Worm (Caenorhabditis elegans) whole organism, young adult: ENCODE results near the gene clc-19.
A peak's percentile ranks its signal among the peaks of the same experiment; 100 is the strongest.

Source experiments
- B0019.2 ChIP-seq: fragments of 200-800 bp; sonication (Bioruptor generic); conservative IDR thresholded peaks from 2 replicates; pipeline ENCODE4 v1.3.6; 2022; ENCODE audit warnings: missing genetic modification reagents, missing genetic modification characterization, missing compliant biosample characterization
- B0035.1 ChIP-seq: sonication (generic microtip); optimal IDR thresholded peaks from 2 replicates; lab custom pipeline; 2016; ENCODE audit warnings: missing genetic modification characterization, mild to moderate bottlenecking, missing compliant biosample characterization, missing genotype, missing genetic modification reagents
- D2030.7 ChIP-seq: fragments of 200-800 bp; sonication (Bioruptor generic); IDR thresholded peaks from 2 replicates; pipeline ENCODE4 v1.3.6; 2022; ENCODE audit warnings: missing genetic modification reagents, missing genetic modification characterization, missing compliant biosample characterization
- F10E7.11 ChIP-seq: sonication (generic microtip); optimal IDR thresholded peaks from 2 replicates; lab custom pipeline; 2017; ENCODE audit warnings: mild to moderate bottlenecking, missing genetic modification characterization, moderate library complexity, missing compliant biosample characterization
- F39B2.1 ChIP-seq: fragments of 200-800 bp; sonication (Bioruptor generic); IDR thresholded peaks from 2 replicates; pipeline ENCODE4 v1.3.6; 2022; ENCODE audit warnings: missing genetic modification reagents, missing genetic modification characterization, missing compliant biosample characterization
- F49E8.2 ChIP-seq: sonication (generic microtip); optimal IDR thresholded peaks from 3 replicates; lab custom pipeline; 2017; ENCODE audit warnings: missing genetic modification characterization, mild to moderate bottlenecking, missing compliant biosample characterization, antibody characterized with exemption, moderate library complexity; ENCODE audit not compliant: insufficient read depth
- F52B5.7 ChIP-seq: sonication (generic microtip); optimal IDR thresholded peaks from 2 replicates; lab custom pipeline; 2016; ENCODE audit warnings: mild to moderate bottlenecking, missing genetic modification characterization, missing compliant biosample characterization
- F57C9.4 ChIP-seq: sonication (generic microtip); optimal IDR thresholded peaks from 2 replicates; lab custom pipeline; 2017; ENCODE audit warnings: mild to moderate bottlenecking, missing genetic modification characterization, missing compliant biosample characterization
- K12H6.12 ChIP-seq: fragments of 200-800 bp; sonication (Bioruptor generic); optimal IDR thresholded peaks from 2 replicates; lab custom pipeline; 2018; ENCODE audit warnings: mild to moderate bottlenecking, missing genetic modification characterization, missing compliant biosample characterization
- Y53F4B.3 ChIP-seq: fragments of 200-800 bp; sonication (Bioruptor generic); IDR thresholded peaks from 2 replicates; pipeline ENCODE4 v1.3.6; 2022; ENCODE audit warnings: missing genetic modification reagents, missing genetic modification characterization, missing compliant biosample characterization
- Y53G8AR.9 ChIP-seq: fragments of 200-800 bp; sonication (Bioruptor generic); conservative IDR thresholded peaks from 2 replicates; pipeline ENCODE4 v1.3.6; 2022; ENCODE audit warnings: missing genetic modification reagents, missing genetic modification characterization, missing compliant biosample characterization
- Y56A3A.18 ChIP-seq: fragments of 200-800 bp; sonication (Bioruptor generic); IDR thresholded peaks from 2 replicates; pipeline ENCODE4 v1.3.6; 2022; ENCODE audit warnings: missing genetic modification reagents, missing genetic modification characterization, missing compliant biosample characterization
- Y67H2A.10 ChIP-seq: fragments of 200-800 bp; sonication (Bioruptor generic); conservative IDR thresholded peaks from 2 replicates; pipeline ENCODE4 v1.3.6; 2022; ENCODE audit warnings: missing genetic modification reagents, missing genetic modification characterization, missing compliant biosample characterization
- Y95B8A.8 ChIP-seq: fragments of 200-800 bp; sonication (Bioruptor generic); IDR thresholded peaks from 2 replicates; pipeline ENCODE4 v1.3.6; 2022; ENCODE audit warnings: missing genetic modification reagents, missing genetic modification characterization, missing compliant biosample characterization
- ZK185.1 ChIP-seq: sonication (generic microtip); optimal IDR thresholded peaks from 2 replicates; lab custom pipeline; 2016; ENCODE audit warnings: mild to moderate bottlenecking, missing genetic modification characterization, missing compliant biosample characterization; ENCODE audit not compliant: poor library complexity, severe bottlenecking
- aptf-2 ChIP-seq: fragments of 200-800 bp; sonication (Bioruptor generic); conservative IDR thresholded peaks from 2 replicates; pipeline ENCODE4 v1.3.6; 2022; ENCODE audit warnings: missing genetic modification reagents, missing genetic modification characterization, missing compliant biosample characterization
- aptf-3 ChIP-seq: fragments of 200-800 bp; sonication (Bioruptor generic); IDR thresholded peaks from 2 replicates; pipeline ENCODE4 v1.3.6; 2022; ENCODE audit warnings: missing genetic modification characterization, missing compliant biosample characterization
- attf-6 ChIP-seq: fragments of 200-800 bp; sonication (Bioruptor generic); IDR thresholded peaks from 2 replicates; pipeline ENCODE4 v1.3.6; 2022; ENCODE audit warnings: missing genetic modification reagents, missing genetic modification characterization, missing compliant biosample characterization
- cebp-1 ChIP-seq, 2 experiments: fragments of 200-800 bp in 1 of 2; sonication (Bioruptor generic) in 1 of 2; sonication (generic microtip) in 1 of 2; IDR thresholded peaks in 1 of 2; optimal IDR thresholded peaks in 1 of 2; 2 replicates each; pipeline versions ENCODE4 v1.3.6 to Lab custom; 2017 to 2022; ENCODE audit warnings: missing compliant biosample characterization in 2 of 2, missing genetic modification characterization in 2 of 2, mild to moderate bottlenecking in 1 of 2, missing genetic modification reagents in 1 of 2, moderate library complexity in 1 of 2
- ceh-79 ChIP-seq: sonication (generic microtip); optimal IDR thresholded peaks from 2 replicates; lab custom pipeline; 2017; ENCODE audit warnings: mild to moderate bottlenecking, missing genetic modification characterization, missing compliant biosample characterization
- dox-1 ChIP-seq: fragments of 200-800 bp; sonication (Bioruptor generic); IDR thresholded peaks from 2 replicates; pipeline ENCODE4 v1.3.6; 2022; ENCODE audit warnings: missing genetic modification reagents, missing genetic modification characterization, missing compliant biosample characterization
- egl-18 ChIP-seq: fragments of 200-800 bp; sonication (Bioruptor generic); IDR thresholded peaks from 2 replicates; pipeline ENCODE4 v1.3.6; 2022; ENCODE audit warnings: missing genetic modification reagents, missing genetic modification characterization, missing compliant biosample characterization
- ekl-4 ChIP-seq: fragments of 200-800 bp; sonication (Bioruptor generic); IDR thresholded peaks from 2 replicates; pipeline ENCODE4 v1.3.6; 2022; ENCODE audit warnings: missing genetic modification reagents, missing genetic modification characterization, missing compliant biosample characterization
- ets-4 ChIP-seq: fragments of 200-800 bp; sonication (Bioruptor generic); optimal IDR thresholded peaks from 2 replicates; lab custom pipeline; 2018; ENCODE audit warnings: mild to moderate bottlenecking, missing genetic modification characterization, missing compliant biosample characterization
- hlh-12 ChIP-seq: sonication (generic microtip); optimal IDR thresholded peaks from 2 replicates; lab custom pipeline; 2016; ENCODE audit warnings: missing genetic modification characterization, missing compliant biosample characterization
- hlh-26 ChIP-seq: fragments of 200-800 bp; sonication (Bioruptor generic); conservative IDR thresholded peaks from 2 replicates; pipeline ENCODE4 v1.3.6; 2022; ENCODE audit warnings: missing genetic modification reagents, missing genetic modification characterization, missing compliant biosample characterization
- hmg-1.2 ChIP-seq: fragments of 200-800 bp; sonication (Bioruptor generic); IDR thresholded peaks from 2 replicates; pipeline ENCODE4 v1.3.6; 2022; ENCODE audit warnings: missing genetic modification reagents, missing genetic modification characterization, missing compliant biosample characterization
- let-526 ChIP-seq: fragments of 200-800 bp; sonication (Bioruptor generic); IDR thresholded peaks from 2 replicates; pipeline ENCODE4 v1.3.6; 2022; ENCODE audit warnings: missing genetic modification reagents, missing genetic modification characterization, missing compliant biosample characterization
- lin-40 ChIP-seq: sonication (generic microtip); optimal IDR thresholded peaks from 2 replicates; lab custom pipeline; 2016; ENCODE audit warnings: missing genetic modification characterization, mild to moderate bottlenecking, missing compliant biosample characterization, missing genotype, missing genetic modification reagents
- lin-54 ChIP-seq: fragments of 200-800 bp; sonication (Bioruptor generic); optimal IDR thresholded peaks from 2 replicates; lab custom pipeline; 2018; ENCODE audit warnings: mild to moderate bottlenecking, missing genetic modification characterization, missing compliant biosample characterization
- mes-4 ChIP-seq: sonication (generic microtip); optimal IDR thresholded peaks from 2 replicates; lab custom pipeline; 2016; ENCODE audit warnings: missing genotype, missing genetic modification characterization, missing compliant biosample characterization
- nfya-2 ChIP-seq: fragments of 200-800 bp; sonication (Bioruptor generic); IDR thresholded peaks from 2 replicates; pipeline ENCODE4 v1.3.6; 2022; ENCODE audit warnings: missing genetic modification reagents, missing genetic modification characterization, missing compliant biosample characterization
- nhr-120 ChIP-seq: fragments of 200-800 bp; sonication (Bioruptor generic); IDR thresholded peaks from 2 replicates; pipeline ENCODE4 v1.3.6; 2022; ENCODE audit warnings: missing genetic modification characterization, missing compliant biosample characterization
- nhr-80 ChIP-seq: sonication (generic microtip); optimal IDR thresholded peaks from 2 replicates; lab custom pipeline; 2016; ENCODE audit warnings: missing genetic modification characterization, missing compliant biosample characterization
- repo-1 ChIP-seq: sonication (generic microtip); optimal IDR thresholded peaks from 2 replicates; lab custom pipeline; 2017; ENCODE audit warnings: mild to moderate bottlenecking, missing genetic modification characterization, missing compliant biosample characterization
- snpc-3.4 ChIP-seq: sonication (generic microtip); optimal IDR thresholded peaks from 2 replicates; lab custom pipeline; 2017; ENCODE audit warnings: missing genetic modification characterization, mild to moderate bottlenecking, missing compliant biosample characterization, antibody characterized with exemption, moderate library complexity, missing genotype, missing genetic modification reagents
- tlf-1 ChIP-seq: fragments of 200-800 bp; sonication (Bioruptor generic); optimal IDR thresholded peaks from 2 replicates; lab custom pipeline; 2018; ENCODE audit warnings: mild to moderate bottlenecking, missing genetic modification characterization, missing compliant biosample characterization
- unc-130 ChIP-seq: sonication (generic microtip); optimal IDR thresholded peaks from 2 replicates; lab custom pipeline; 2016; ENCODE audit warnings: missing genetic modification reagents, missing genetic modification characterization, missing compliant biosample characterization
- unc-62 ChIP-seq: fragments of 150-350 bp; optimal IDR thresholded peaks from 2 replicates; lab custom pipeline; 2014; ENCODE audit warnings: missing biosample characterization, missing genetic modification reagents, missing genetic modification characterization
- xnd-1 ChIP-seq: sonication (generic microtip); optimal IDR thresholded peaks from 2 replicates; lab custom pipeline; 2016; ENCODE audit warnings: missing genotype, missing genetic modification reagents, missing genetic modification characterization, missing compliant biosample characterization
- zim-3 ChIP-seq: sonication (generic microtip); optimal IDR thresholded peaks from 2 replicates; lab custom pipeline; 2017; ENCODE audit warnings: mild to moderate bottlenecking, missing genetic modification characterization, moderate library complexity, missing compliant biosample characterization
- ztf-25 ChIP-seq: fragments of 200-800 bp; sonication (Bioruptor generic); IDR thresholded peaks from 2 replicates; pipeline ENCODE4 v1.3.6; 2022; ENCODE audit warnings: missing genetic modification reagents, missing genetic modification characterization, missing compliant biosample characterization

clc-19 gene

ce11 chrIII:887874-888299 lies 14.5 kb upstream of the clc-19 start (continued):
- TF ChIP-seq B0019.2 (GFP tag; lab: Robert Waterston, UW) (no peak), zim-3 (tag; lab: Kevin White, UChicago) (no peak), let-526 (GFP tag; lab: Robert Waterston, UW) (no peak), cebp-1 (GFP tag; IDR thresholded peaks at IDR 0.05; lab: Robert Waterston, UW) (no peak), cebp-1 (tag; optimal IDR thresholded peaks at IDR 0.05; lab: Kevin White, UChicago) (peak; percentile 76), Y53G8AR.9 (GFP tag; lab: Robert Waterston, UW) (0 out of 2 replicates have a peak, but pooled peaks have one; percentile 30), Y67H2A.10 (GFP tag; lab: Robert Waterston, UW) (no peak), dox-1 (peak; percentile 59; the same call in 1 of the 2 replicates), hlh-26 (GFP tag; lab: Robert Waterston, UW) (no peak)

DNA sequence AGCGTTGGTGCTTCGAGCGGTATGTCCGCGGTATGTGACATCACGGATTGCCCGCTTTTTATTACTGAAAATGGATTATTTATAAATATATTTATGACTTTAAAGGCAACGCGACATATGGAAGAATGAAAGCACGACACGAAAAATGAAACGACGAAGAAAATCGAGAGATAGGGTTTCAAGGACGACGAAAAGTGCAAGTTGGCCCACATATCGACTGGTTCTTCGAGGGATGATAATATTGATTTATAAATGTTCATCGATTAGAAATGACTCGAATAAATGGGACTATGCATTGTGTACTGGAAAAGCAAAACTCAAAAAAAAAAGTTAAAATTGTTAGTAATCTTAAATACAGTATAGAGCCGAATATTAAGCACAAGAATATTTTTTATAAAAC lies 13.4 kb upstream of the clc-19 start, which contains the start of gene zer-1:
TSS of gene zer-1 (minus strand) at position 68 of the 400 bp plus-strand sequence.
- TF ChIP-seq zim-3 (tag; lab: Kevin White, UChicago): no peak
- TF ChIP-seq, all 124 proteins: peak for 0

ce11 chrIII:883595-883994 lies 10.2 kb upstream of the clc-19 start:
- TF ChIP-seq F52B5.7 (tag; lab: Kevin White, UChicago): no peak
- no peak for TF ChIP-seq hmg-1.2 (GFP tag; lab: Robert Waterston, UW)
- no peak for TF ChIP-seq tlf-1
- no peak for TF ChIP-seq lin-40 (tag; lab: Kevin White, UChicago)
- TF ChIP-seq ztf-25 (GFP tag; lab: Robert Waterston, UW): no peak
- TF ChIP-seq F39B2.1 (GFP tag; lab: Robert Waterston, UW): no peak
- TF ChIP-seq D2030.7 (GFP tag; lab: Robert Waterston, UW): no peak
- TF ChIP-seq hlh-26 (GFP tag; lab: Robert Waterston, UW): no peak
- TF ChIP-seq F57C9.4 (tag; lab: Kevin White, UChicago): no peak
- no peak for TF ChIP-seq B0019.2 (GFP tag; lab: Robert Waterston, UW)
- TF ChIP-seq, all 124 proteins: peak for 0

DNA sequence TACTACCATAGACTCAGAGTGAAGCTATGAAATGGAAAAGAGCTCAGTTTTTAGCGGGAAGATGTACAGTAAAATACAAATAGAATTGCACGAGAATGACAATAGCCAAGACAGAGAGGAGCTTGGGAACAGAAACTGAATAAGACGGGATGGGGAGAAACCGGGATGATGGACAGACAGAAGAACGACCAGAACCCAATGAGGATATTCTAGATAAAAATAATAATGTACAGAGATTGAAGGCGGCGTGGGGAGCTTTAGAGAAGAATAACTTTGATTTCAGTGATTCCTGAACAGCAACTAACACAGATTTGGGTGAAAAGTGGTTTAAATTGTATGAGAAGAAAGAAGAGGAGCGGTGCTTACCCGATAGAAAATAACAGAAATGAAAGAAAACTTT lies 8.1 kb upstream of the clc-19 start:
- TF ChIP-seq unc-130 (GFP tag; lab: Kevin White, UChicago): no peak
- TF ChIP-seq B0035.1: no peak
- TF ChIP-seq mes-4 (tag; lab: Kevin White, UChicago): no peak
- no peak for TF ChIP-seq ceh-79 (tag; lab: Kevin White, UChicago)
- 0 out of 2 replicates have a peak, but pooled peaks have one; percentile 9 for TF ChIP-seq attf-6 (GFP tag; lab: Robert Waterston, UW)
- TF ChIP-seq F57C9.4 (tag; lab: Kevin White, UChicago): no peak
- no peak for TF ChIP-seq hlh-12 (tag; lab: Kevin White, UChicago)
- TF ChIP-seq ets-4 (GFP tag; lab: Kevin White, UChicago): no peak
- peak; percentile 86 for TF ChIP-seq F49E8.2 (tag; lab: Kevin White, UChicago)
- TF ChIP-seq Y56A3A.18: no peak; the same call in 1 of the 2 replicates
- no peak for TF ChIP-seq D2030.7 (GFP tag; lab: Robert Waterston, UW)
- TF ChIP-seq Y53F4B.3: 0 out of 2 replicates have a peak, but pooled peaks have one; percentile 14
- no peak for TF ChIP-seq aptf-3 (GFP tag; lab: Robert Waterston, UW)
- TF ChIP-seq nfya-2 (GFP tag; lab: Robert Waterston, UW): no peak
- no peak for TF ChIP-seq nhr-80 (tag; lab: Kevin White, UChicago)
- peak; percentile 22 for TF ChIP-seq lin-54
- TF ChIP-seq dox-1: peak; percentile 19; the same call in 1 of the 2 replicates
- no peak for TF ChIP-seq F10E7.11 (tag; lab: Kevin White, UChicago)
- TF ChIP-seq snpc-3.4 (tag; lab: Kevin White, UChicago): peak; percentile 39
- TF ChIP-seq aptf-2 (GFP tag; lab: Robert Waterston, UW): no peak
- TF ChIP-seq K12H6.12 (tag; lab: Kevin White, UChicago): no peak
- TF ChIP-seq egl-18 (GFP tag; lab: Robert Waterston, UW): no peak
- TF ChIP-seq xnd-1 (tag; lab: Kevin White, UChicago): no peak
- no peak for TF ChIP-seq nhr-120 (GFP tag; lab: Robert Waterston, UW)
- TF ChIP-seq repo-1 (tag; lab: Kevin White, UChicago): no peak
- TF ChIP-seq ZK185.1 (tag; lab: Kevin White, UChicago): peak; percentile 16
- no peak for TF ChIP-seq unc-62 (GFP tag; lab: Kevin White, UChicago)
- peak; percentile 69; the same call in 1 of the 2 replicates for TF ChIP-seq Y95B8A.8
- peak; percentile 52 for TF ChIP-seq ekl-4 (GFP tag; lab: Robert Waterston, UW)
- no peak for TF ChIP-seq let-526 (GFP tag; lab: Robert Waterston, UW)
